Fruit fly (Drosophila melanogaster) whole organism, embryonic: ENCODE results near the gene CG9626.

ENCODE experiments used
- Antp ChIP-seq: fragments of 200-800 bp; sonication (Bioruptor generic); optimal IDR thresholded peaks from 3 replicates; lab custom pipeline; 2016; ENCODE audit warnings: missing biosample characterization, missing genetic modification characterization
- Bteb2 ChIP-seq: fragments of 200-800 bp; sonication (Bioruptor generic); optimal IDR thresholded peaks from 2 replicates; lab custom pipeline; 2016; ENCODE audit warnings: missing biosample characterization, missing genetic modification characterization
- CG11695 ChIP-seq: fragments of 200-800 bp; sonication (Bioruptor generic); IDR thresholded peaks from 3 replicates; pipeline ENCODE4 v1.3.6; 2022; ENCODE audit warnings: missing biosample characterization, missing genetic modification characterization
- CG17829 ChIP-seq: fragments of 200-800 bp; optimal IDR thresholded peaks from 2 replicates; lab custom pipeline; 2019; ENCODE audit warnings: missing biosample characterization, mild to moderate bottlenecking, missing genetic modification characterization, moderate library complexity
- CG18764 ChIP-seq: fragments of 200-800 bp; sonication (Bioruptor generic); optimal IDR thresholded peaks from 3 replicates; lab custom pipeline; 2016; ENCODE audit warnings: missing biosample characterization, missing genetic modification characterization
- CG2889 ChIP-seq: fragments of 200-800 bp; sonication (Bioruptor generic); IDR thresholded peaks from 3 replicates; pipeline ENCODE4 v1.3.6; 2022; ENCODE audit warnings: missing biosample characterization, missing genetic modification characterization
- CG32772 ChIP-seq: fragments of 200-800 bp; sonication (Bioruptor generic); IDR thresholded peaks from 2 replicates; pipeline ENCODE4 v1.3.6; 2022; ENCODE audit warnings: missing biosample characterization, missing genetic modification characterization
- CG6683 ChIP-seq: fragments of 200-800 bp; sonication (Bioruptor generic); optimal IDR thresholded peaks from 2 replicates; lab custom pipeline; 2017; ENCODE audit warnings: missing biosample characterization, mild to moderate bottlenecking, missing genetic modification characterization, missing genetic modification reagents
- CG6813 ChIP-seq: fragments of 200-800 bp; sonication (Bioruptor generic); optimal IDR thresholded peaks from 2 replicates; lab custom pipeline; 2017; ENCODE audit warnings: missing biosample characterization, missing genetic modification characterization, mild to moderate bottlenecking, moderate library complexity, missing genetic modification reagents
- CG7372 ChIP-seq: fragments of 200-800 bp; sonication (Bioruptor generic); IDR thresholded peaks from 2 replicates; pipeline ENCODE4 v1.3.6; 2022; ENCODE audit warnings: missing biosample characterization, missing genetic modification characterization
- CG8924 ChIP-seq: fragments of 200-800 bp; optimal IDR thresholded peaks from 3 replicates; lab custom pipeline; 2019; ENCODE audit warnings: missing biosample characterization, mild to moderate bottlenecking, missing genetic modification characterization, moderate library complexity
- CTCF ChIP-seq: fragments of 200-800 bp; sonication (Bioruptor generic); optimal IDR thresholded peaks from 2 replicates; lab custom pipeline; 2017; ENCODE audit warnings: missing biosample characterization, mild to moderate bottlenecking, missing genetic modification characterization, moderate library complexity
- Dp ChIP-seq: fragments of 200-800 bp; sonication (Bioruptor generic); optimal IDR thresholded peaks from 2 replicates; lab custom pipeline; 2018; ENCODE audit warnings: missing biosample characterization, mild to moderate bottlenecking, missing genetic modification characterization, moderate library complexity
- Dref ChIP-seq: fragments of 200-800 bp; sonication (Bioruptor generic); IDR thresholded peaks from 2 replicates; pipeline ENCODE4 v1.3.6; 2022; ENCODE audit warnings: missing biosample characterization, missing genetic modification characterization
- ERR ChIP-seq: fragments of 200-800 bp; sonication (Bioruptor generic); optimal IDR thresholded peaks from 2 replicates; lab custom pipeline; 2016; ENCODE audit warnings: missing biosample characterization, missing genetic modification characterization
- Elba2 ChIP-seq: fragments of 200-800 bp; sonication (Bioruptor generic); optimal IDR thresholded peaks from 3 replicates; lab custom pipeline; 2016; ENCODE audit warnings: missing biosample characterization, missing genetic modification characterization
- Fer1 ChIP-seq: fragments of 200-800 bp; sonication (Bioruptor generic); optimal IDR thresholded peaks from 2 replicates; lab custom pipeline; 2017; ENCODE audit warnings: missing biosample characterization, mild to moderate bottlenecking, missing genetic modification characterization
- Lhr ChIP-seq: fragments of 200-800 bp; sonication (Bioruptor generic); optimal IDR thresholded peaks from 3 replicates; lab custom pipeline; 2017; ENCODE audit warnings: mild to moderate bottlenecking, missing biosample characterization, missing genetic modification reagents, missing genetic modification characterization
- Nf-YA ChIP-seq: fragments of 200-800 bp; sonication (Bioruptor generic); IDR thresholded peaks from 2 replicates; pipeline ENCODE4 v1.3.6; 2022; ENCODE audit warnings: missing biosample characterization, missing genetic modification characterization
- Rx ChIP-seq: fragments of 200-800 bp; sonication (Bioruptor generic); IDR thresholded peaks from 2 replicates; pipeline ENCODE4 v1.3.6; 2022; ENCODE audit warnings: missing biosample characterization, missing genetic modification characterization
- Sox100B ChIP-seq: fragments of 200-800 bp; sonication (Bioruptor generic); optimal IDR thresholded peaks from 3 replicates; lab custom pipeline; 2018; ENCODE audit warnings: missing biosample characterization, mild to moderate bottlenecking, missing genetic modification characterization
- Usf ChIP-seq: fragments of 200-800 bp; sonication (Bioruptor generic); optimal IDR thresholded peaks from 2 replicates; lab custom pipeline; 2017; ENCODE audit warnings: missing genotype, missing biosample characterization, missing genetic modification characterization
- ab ChIP-seq: fragments of 200-800 bp; sonication (Bioruptor generic); optimal IDR thresholded peaks from 2 replicates; lab custom pipeline; 2016; ENCODE audit warnings: missing biosample characterization, missing genetic modification characterization
- ato ChIP-seq: fragments of 200-800 bp; sonication (Bioruptor generic); IDR thresholded peaks from 2 replicates; pipeline ENCODE4 v1.3.6; 2022; ENCODE audit warnings: missing biosample characterization, missing genetic modification characterization; ENCODE audit not compliant: partially characterized antibody
- bsh ChIP-seq, 2 experiments: fragments of 200-800 bp; sonication (Bioruptor generic); optimal IDR thresholded peaks; 2 replicates each; lab custom pipeline; 2017 to 2018; ENCODE audit warnings: mild to moderate bottlenecking in 2 of 2, missing biosample characterization in 2 of 2, missing genetic modification characterization in 2 of 2, moderate library complexity in 1 of 2
- chinmo ChIP-seq: fragments of 200-800 bp; sonication (Bioruptor generic); IDR thresholded peaks from 4 replicates; pipeline ENCODE4 v1.3.6; 2022; ENCODE audit warnings: missing biosample characterization, missing genetic modification characterization; ENCODE audit not compliant: partially characterized antibody
- da ChIP-seq: fragments of 200-800 bp; sonication (Bioruptor generic); optimal IDR thresholded peaks from 2 replicates; lab custom pipeline; 2016; ENCODE audit warnings: missing biosample characterization, missing genetic modification characterization
- dmrt99B ChIP-seq: fragments of 200-800 bp; sonication (Bioruptor generic); optimal IDR thresholded peaks from 2 replicates; lab custom pipeline; 2018; ENCODE audit warnings: missing biosample characterization, mild to moderate bottlenecking, missing genetic modification characterization, moderate library complexity
- esg ChIP-seq: fragments of 200-800 bp; sonication (Bioruptor generic); conservative IDR thresholded peaks from 2 replicates; pipeline ENCODE4 v1.3.6; 2022; ENCODE audit warnings: missing biosample characterization, missing genetic modification characterization
- exex ChIP-seq: fragments of 200-800 bp; sonication (Bioruptor generic); optimal IDR thresholded peaks from 4 replicates; lab custom pipeline; 2018; ENCODE audit warnings: missing biosample characterization, mild to moderate bottlenecking, missing genetic modification characterization, moderate library complexity
- eyg ChIP-seq: fragments of 200-800 bp; sonication (Bioruptor generic); optimal IDR thresholded peaks from 3 replicates; lab custom pipeline; 2016; ENCODE audit warnings: missing biosample characterization, missing genetic modification characterization
- ham ChIP-seq: fragments of 200-800 bp; sonication (Bioruptor generic); IDR thresholded peaks from 2 replicates; pipeline ENCODE4 v1.3.6; 2022; ENCODE audit warnings: missing biosample characterization, missing genetic modification characterization
- her ChIP-seq: fragments of 200-800 bp; sonication (Bioruptor generic); optimal IDR thresholded peaks from 2 replicates; lab custom pipeline; 2016; ENCODE audit warnings: missing biosample characterization, missing genetic modification characterization
- kay ChIP-seq: fragments of 200-800 bp; sonication (Bioruptor generic); optimal IDR thresholded peaks from 2 replicates; lab custom pipeline; 2016; ENCODE audit warnings: missing biosample characterization, missing genetic modification characterization
- ken ChIP-seq: fragments of 200-800 bp; sonication (Bioruptor generic); IDR thresholded peaks from 3 replicates; pipeline ENCODE4 v1.3.6; 2022; ENCODE audit warnings: missing biosample characterization, missing genetic modification characterization
- klu ChIP-seq: fragments of 200-800 bp; sonication (Bioruptor generic); IDR thresholded peaks from 2 replicates; pipeline ENCODE4 v1.3.6; 2022; ENCODE audit warnings: missing biosample characterization, missing genetic modification characterization
- knrl ChIP-seq: fragments of 200-800 bp; sonication (Bioruptor generic); IDR thresholded peaks from 3 replicates; pipeline ENCODE4 v1.3.6; 2022; ENCODE audit warnings: missing biosample characterization, missing genetic modification characterization; ENCODE audit not compliant: partially characterized antibody
- lov ChIP-seq, 2 experiments: fragments of 200-800 bp in 1 of 2; fragments of >200 bp in 1 of 2; sonication (Bioruptor generic) in 1 of 2; IDR thresholded peaks in 1 of 2; optimal IDR thresholded peaks in 1 of 2; 2 replicates in 1 of 2; 3 replicates in 1 of 2; pipeline versions ENCODE4 v1.3.6 to Lab custom; 2017 to 2022; ENCODE audit warnings: missing biosample characterization in 1 of 2, missing genetic modification characterization in 1 of 2
- p53 ChIP-seq: fragments of 200-800 bp; sonication (Bioruptor generic); optimal IDR thresholded peaks from 2 replicates; lab custom pipeline; 2016; ENCODE audit warnings: missing biosample characterization, missing genetic modification characterization
- prd ChIP-seq, 3 experiments: fragments of >200 bp in 2 of 3; fragments of 200-800 bp in 1 of 3; sonication (Bioruptor generic) in 1 of 3; optimal IDR thresholded peaks in 2 of 3; IDR thresholded peaks in 1 of 3; 2 replicates in 2 of 3; 3 replicates in 1 of 3; pipeline versions ENCODE4 v1.3.6 to Lab custom; 2017 to 2022; ENCODE audit warnings: missing biosample characterization in 1 of 3, missing genetic modification characterization in 1 of 3
- sc ChIP-seq, 3 experiments: fragments of >200 bp in 2 of 3; fragments of 200-800 bp in 1 of 3; sonication (Bioruptor generic) in 1 of 3; optimal IDR thresholded peaks; 2 replicates in 2 of 3; 3 replicates in 1 of 3; lab custom pipeline; 2017; ENCODE audit warnings: mild to moderate bottlenecking in 1 of 3, missing biosample characterization in 1 of 3, missing genetic modification characterization in 1 of 3, missing genetic modification reagents in 1 of 3
- sisA ChIP-seq: fragments of 200-800 bp; sonication (Bioruptor generic); IDR thresholded peaks from 2 replicates; pipeline ENCODE4 v1.3.6; 2022; ENCODE audit warnings: missing biosample characterization, missing genetic modification characterization
- sqz ChIP-seq: fragments of 200-800 bp; sonication (Bioruptor generic); optimal IDR thresholded peaks from 3 replicates; lab custom pipeline; 2018; ENCODE audit warnings: missing biosample characterization, mild to moderate bottlenecking, missing genetic modification characterization
- toy ChIP-seq: fragments of 200-800 bp; sonication (Bioruptor generic); IDR thresholded peaks from 2 replicates; pipeline ENCODE4 v1.3.6; 2022; ENCODE audit warnings: missing biosample characterization, missing genetic modification characterization
- tx ChIP-seq: fragments of 200-800 bp; sonication (Bioruptor generic); optimal IDR thresholded peaks from 2 replicates; lab custom pipeline; 2016; ENCODE audit warnings: missing biosample characterization, missing genetic modification characterization
- vvl ChIP-seq: fragments of 200-800 bp; sonication (Bioruptor generic); IDR thresholded peaks from 2 replicates; pipeline ENCODE4 v1.3.6; 2022; ENCODE audit warnings: missing biosample characterization, missing genetic modification characterization
- wor ChIP-seq: fragments of 200-800 bp; sonication (Bioruptor generic); IDR thresholded peaks from 2 replicates; pipeline ENCODE4 v1.3.6; 2022; ENCODE audit warnings: missing biosample characterization, missing genetic modification characterization
- zfh1 ChIP-seq: fragments of 200-800 bp; sonication (Bioruptor generic); IDR thresholded peaks from 3 replicates; pipeline ENCODE4 v1.3.6; 2022; ENCODE audit warnings: missing biosample characterization, missing genetic modification characterization

Gene CG9626

dm6 chr3R:8264302-8265080 lies 36.3 kb downstream of the CG9626 start, which contains the start of the genes RPA1 and Mcm2 (continued):
- no peak for TF ChIP-seq Sox100B (GFP tag; lab: Kevin White, UChicago)
- peak; percentile 81 for TF ChIP-seq CG8924 (tag; lab: Kevin White, UChicago)
- no peak for TF ChIP-seq ham (GFP tag; lab: Robert Waterston, UW)
- peak; percentile 66 for TF ChIP-seq CG18764 (GFP tag; lab: Kevin White, UChicago)
- TF ChIP-seq kay (GFP tag; lab: Kevin White, UChicago): peak; percentile 47
- TF ChIP-seq exex: no peak
- TF ChIP-seq Lhr (GFP tag; lab: Kevin White, UChicago): peak; percentile 19
- TF ChIP-seq ato: peak; percentile 57
- TF ChIP-seq Fer1 (GFP tag; lab: Kevin White, UChicago): no peak
- TF ChIP-seq p53: peak; percentile 14
- peak; percentile 16; the same call in 1 of the 2 replicates for TF ChIP-seq Nf-YA
- TF ChIP-seq ab (GFP tag; lab: Kevin White, UChicago): no peak
- TF ChIP-seq her (GFP tag; lab: Kevin White, UChicago): no peak
- peak; percentile 73; the same call in 2 of the 3 replicates for TF ChIP-seq CG2889 (GFP tag; lab: Robert Waterston, UW)
- peak; percentile 57 for TF ChIP-seq Dref (GFP tag; lab: Robert Waterston, UW)
- TF ChIP-seq eyg (GFP tag; lab: Kevin White, UChicago): no peak
- no peak for TF ChIP-seq Elba2 (GFP tag; lab: Kevin White, UChicago)
- peak; percentile 82 for TF ChIP-seq zfh1 (GFP tag; lab: Robert Waterston, UW)
- no peak; the same call in 2 of the 3 replicates for TF ChIP-seq knrl (GFP tag; lab: Robert Waterston, UW)
- peak; percentile 58 for TF ChIP-seq Antp (GFP tag; lab: Kevin White, UChicago)
- peak in 1 of 2 experiments; percentile 66 for TF ChIP-seq bsh (GFP tag; optimal IDR thresholded peaks at IDR 0.05; lab: Kevin White, UChicago)
- peak; percentile 48; the same call in 1 of the 2 replicates for TF ChIP-seq Rx (GFP tag; lab: Robert Waterston, UW)
- TF ChIP-seq esg (GFP tag; lab: Robert Waterston, UW): peak; percentile 82
- TF ChIP-seq prd (optimal IDR thresholded peaks at IDR 0.05; lab: Kevin White, UChicago): no peak
- peak; percentile 88 for TF ChIP-seq prd (GFP tag; IDR thresholded peaks at IDR 0.05; lab: Robert Waterston, UW)
- TF ChIP-seq sc (optimal IDR thresholded peaks at IDR 0.05; lab: Kevin White, UChicago): no peak
- peak; percentile 58 for TF ChIP-seq sc (GFP tag; optimal IDR thresholded peaks at IDR 0.05; lab: Kevin White, UChicago)
- TF ChIP-seq ERR (GFP tag; lab: Kevin White, UChicago): no peak
- TF ChIP-seq CG11695 (GFP tag; lab: Robert Waterston, UW): peak; percentile 60; the same call in 1 of the 3 replicates
- TF ChIP-seq Bteb2: no peak
- TF ChIP-seq klu (GFP tag; lab: Robert Waterston, UW): peak; percentile 80
- TF ChIP-seq tx (GFP tag; lab: Kevin White, UChicago): peak; percentile 10
- TF ChIP-seq CG17829: peak; percentile 81
- peak; percentile 78 for TF ChIP-seq ken (GFP tag; lab: Robert Waterston, UW)
- TF ChIP-seq Dp (GFP tag; lab: Kevin White, UChicago): peak; percentile 76
- no peak for TF ChIP-seq dmrt99B
- TF ChIP-seq sisA (GFP tag; lab: Robert Waterston, UW): peak; percentile 86
- TF ChIP-seq CG6683 (GFP tag; lab: Kevin White, UChicago): peak; percentile 37
- TF ChIP-seq da: no peak
- TF ChIP-seq Usf (GFP tag; lab: Kevin White, UChicago): peak; percentile 81
- TF ChIP-seq CG32772 (GFP tag; lab: Robert Waterston, UW): peak; percentile 70
- peak; percentile 72; the same call in 1 of the 2 replicates for TF ChIP-seq CG7372 (GFP tag; lab: Robert Waterston, UW)
- peak; percentile 78 for TF ChIP-seq vvl (GFP tag; lab: Robert Waterston, UW)
- TF ChIP-seq wor: peak; percentile 47; the same call in 1 of the 2 replicates
- TF ChIP-seq CG6813: peak; percentile 47
- no peak for TF ChIP-seq chinmo (GFP tag; lab: Robert Waterston, UW)
- peak; percentile 7 for TF ChIP-seq CTCF
- no peak for TF ChIP-seq lov (optimal IDR thresholded peaks at IDR 0.05; lab: Kevin White, UChicago)
- no peak for TF ChIP-seq lov (GFP tag; IDR thresholded peaks at IDR 0.05; lab: Robert Waterston, UW)
- TF ChIP-seq sqz: no peak
- peak; percentile 67; the same call in 1 of the 2 replicates for TF ChIP-seq toy (GFP tag; lab: Robert Waterston, UW)
